Worm (Caenorhabditis elegans) whole organism, midembryonic: ENCODE data around the gene F47B8.13.

Source experiments
- ref-1 ChIP-seq: fragments of 200-800 bp; sonication (Bioruptor generic); conservative IDR thresholded peaks from 2 replicates; pipeline ENCODE4 v1.3.6; 2022; ENCODE audit warnings: missing genetic modification reagents, missing genetic modification characterization, missing compliant biosample characterization
- tab-1 ChIP-seq: fragments of 200-800 bp; sonication (Bioruptor generic); IDR thresholded peaks from 2 replicates; pipeline ENCODE4 v1.3.6; 2022; ENCODE audit warnings: missing genetic modification characterization, missing compliant biosample characterization

- TF ChIP-seq tab-1 (no peak), ref-1 (no peak)
Measured at ce11 chrV:14270729-14271128, 48.8 kb downstream of the F47B8.13 start, which contains the start of gene F40G12.5.
